Worm (Caenorhabditis elegans) whole organism, L4 larva: ENCODE results near the gene K08F9.1.

Experiments
- D1046.2 ChIP-seq: fragments of 200-800 bp; sonication (Bioruptor generic); IDR thresholded peaks from 2 replicates; pipeline ENCODE4 v1.3.6; 2022; ENCODE audit warnings: missing genetic modification characterization, missing compliant biosample characterization
- F37D6.2 ChIP-seq: sonication (generic microtip); optimal IDR thresholded peaks from 2 replicates; lab custom pipeline; 2016; ENCODE audit warnings: mild to moderate bottlenecking, missing genetic modification characterization, missing compliant biosample characterization
- F49E8.2 ChIP-seq: sonication (generic microtip); optimal IDR thresholded peaks from 2 replicates; lab custom pipeline; 2016; ENCODE audit warnings: missing compliant biosample characterization, mild to moderate bottlenecking, missing genetic modification characterization, borderline replicate concordance
- T20F7.1 ChIP-seq: fragments of 200-800 bp; sonication (Bioruptor generic); optimal IDR thresholded peaks from 2 replicates; lab custom pipeline; 2018; ENCODE audit warnings: mild to moderate bottlenecking, missing genetic modification characterization, missing compliant biosample characterization
- Y5F2A.4 ChIP-seq: fragments of 200-800 bp; sonication (Bioruptor generic); optimal IDR thresholded peaks from 2 replicates; lab custom pipeline; 2018; ENCODE audit warnings: mild to moderate bottlenecking, missing genetic modification characterization, missing compliant biosample characterization
- ZK337.2 ChIP-seq: fragments of 200-800 bp; sonication (Bioruptor generic); IDR thresholded peaks from 2 replicates; pipeline ENCODE4 v1.3.6; 2022; ENCODE audit warnings: missing genetic modification reagents, missing genetic modification characterization, missing compliant biosample characterization
- ZK546.5 ChIP-seq, 2 experiments: sonication (generic microtip); optimal IDR thresholded peaks; 2 replicates each; lab custom pipeline; 2017; ENCODE audit warnings: missing biosample characterization in 2 of 2, missing genetic modification characterization in 2 of 2
- aha-1 ChIP-seq: fragments of 150-350 bp; peaks from one replicate; lab custom pipeline; 2014; ENCODE audit warnings: missing biosample characterization, missing genetic modification characterization
- arid-1 ChIP-seq: fragments of 200-800 bp; sonication (Bioruptor generic); conservative IDR thresholded peaks from 2 replicates; pipeline ENCODE4 v1.3.6; 2022; ENCODE audit warnings: missing genetic modification reagents, missing genetic modification characterization, missing compliant biosample characterization
- ceh-28 ChIP-seq: fragments of 150-350 bp; optimal IDR thresholded peaks from 2 replicates; lab custom pipeline; 2014; ENCODE audit warnings: missing biosample characterization, missing genetic modification reagents, missing genetic modification characterization
- ceh-32 ChIP-seq: sonication (generic microtip); optimal IDR thresholded peaks from 2 replicates; lab custom pipeline; 2016; ENCODE audit warnings: mild to moderate bottlenecking, missing genetic modification characterization, missing compliant biosample characterization; ENCODE audit not compliant: poor library complexity
- ceh-44 ChIP-seq: fragments of 200-800 bp; sonication (Bioruptor generic); IDR thresholded peaks from 2 replicates; pipeline ENCODE4 v1.3.6; 2022; ENCODE audit warnings: missing genetic modification reagents, missing genetic modification characterization, missing compliant biosample characterization
- cey-2 ChIP-seq: sonication (generic microtip); optimal IDR thresholded peaks from 3 replicates; lab custom pipeline; 2017; ENCODE audit warnings: missing genetic modification characterization, mild to moderate bottlenecking, missing compliant biosample characterization, antibody characterized with exemption, borderline replicate concordance; ENCODE audit not compliant: insufficient read depth
- dmd-6 ChIP-seq: fragments of 200-800 bp; sonication (Bioruptor generic); IDR thresholded peaks from 2 replicates; pipeline ENCODE4 v1.3.6; 2022; ENCODE audit warnings: missing genetic modification reagents, missing genetic modification characterization, missing compliant biosample characterization
- dmd-9 ChIP-seq: fragments of 200-800 bp; sonication (Bioruptor generic); IDR thresholded peaks from 2 replicates; pipeline ENCODE4 v1.3.6; 2022; ENCODE audit warnings: missing genetic modification reagents, missing genetic modification characterization, missing compliant biosample characterization
- egl-27 ChIP-seq: sonication (generic microtip); optimal IDR thresholded peaks from 3 replicates; lab custom pipeline; 2017; ENCODE audit warnings: missing biosample characterization, missing genetic modification reagents, missing genetic modification characterization
- fkh-10 ChIP-seq: fragments of 150-350 bp; optimal IDR thresholded peaks from 2 replicates; lab custom pipeline; 2014; ENCODE audit warnings: missing biosample characterization, missing genetic modification reagents, missing genetic modification characterization
- gei-8 ChIP-seq: fragments of 200-800 bp; sonication (Bioruptor generic); optimal IDR thresholded peaks from 2 replicates; lab custom pipeline; 2018; ENCODE audit warnings: mild to moderate bottlenecking, missing genetic modification characterization, missing compliant biosample characterization
- hif-1 ChIP-seq, 2 experiments: sonication (generic microtip); optimal IDR thresholded peaks; 2 replicates each; lab custom pipeline; 2016 to 2017; ENCODE audit warnings: missing compliant biosample characterization in 2 of 2, missing genetic modification characterization in 2 of 2, missing genetic modification reagents in 2 of 2, missing genotype in 2 of 2, mild to moderate bottlenecking in 1 of 2
- hlh-11 ChIP-seq: fragments of 200-800 bp; sonication (Bioruptor generic); optimal IDR thresholded peaks from 2 replicates; lab custom pipeline; 2018; ENCODE audit warnings: mild to moderate bottlenecking, missing genetic modification characterization, missing compliant biosample characterization
- lin-1 ChIP-seq: fragments of 200-800 bp; sonication (Bioruptor generic); IDR thresholded peaks from 2 replicates; pipeline ENCODE4 v1.3.6; 2022; ENCODE audit warnings: missing genetic modification reagents, missing genetic modification characterization, missing compliant biosample characterization
- lin-13 ChIP-seq: fragments of 150-350 bp; optimal IDR thresholded peaks from 2 replicates; lab custom pipeline; 2014; ENCODE audit warnings: missing biosample characterization, missing genetic modification reagents, missing genetic modification characterization
- lin-15B ChIP-seq: fragments of 150-350 bp; sonication (generic microtip); optimal IDR thresholded peaks from 3 replicates; lab custom pipeline; 2014; ENCODE audit warnings: missing biosample characterization, missing genetic modification characterization
- lin-38 ChIP-seq: fragments of 200-800 bp; sonication (Bioruptor generic); IDR thresholded peaks from 2 replicates; pipeline ENCODE4 v1.3.6; 2022; ENCODE audit warnings: missing genetic modification reagents, missing genetic modification characterization, missing compliant biosample characterization
- lin-39 ChIP-seq: fragments of 150-350 bp; optimal IDR thresholded peaks from 2 replicates; lab custom pipeline; 2014; ENCODE audit warnings: missing biosample characterization, missing genetic modification reagents, missing genetic modification characterization
- lir-3 ChIP-seq: sonication (generic microtip); optimal IDR thresholded peaks from 2 replicates; lab custom pipeline; 2016; ENCODE audit warnings: mild to moderate bottlenecking, missing genetic modification characterization, missing compliant biosample characterization
- lsy-2 ChIP-seq, 2 experiments: fragments of 150-350 bp in 1 of 2; sonication (generic microtip) in 1 of 2; optimal IDR thresholded peaks; 2 replicates each; lab custom pipeline; 2014 to 2017; ENCODE audit warnings: missing biosample characterization in 2 of 2, missing genetic modification characterization in 2 of 2
- mdl-1 ChIP-seq, 2 experiments: fragments of 150-350 bp in 1 of 2; sonication (generic microtip) in 1 of 2; optimal IDR thresholded peaks; 2 replicates each; lab custom pipeline; 2014 to 2017; ENCODE audit warnings: missing biosample characterization in 2 of 2, missing genetic modification characterization in 2 of 2
- mep-1 ChIP-seq: fragments of 150-350 bp; sonication (generic microtip); optimal IDR thresholded peaks from 3 replicates; lab custom pipeline; 2014; ENCODE audit warnings: missing biosample characterization, missing genetic modification characterization
- mxl-2 ChIP-seq: fragments of 200-800 bp; sonication (Bioruptor generic); conservative IDR thresholded peaks from 2 replicates; pipeline ENCODE4 v1.3.6; 2022; ENCODE audit warnings: missing genetic modification reagents, missing genetic modification characterization, missing compliant biosample characterization
- mxl-3 ChIP-seq: fragments of 200-800 bp; sonication (Bioruptor generic); optimal IDR thresholded peaks from 2 replicates; lab custom pipeline; 2018; ENCODE audit warnings: mild to moderate bottlenecking, missing genetic modification characterization, missing compliant biosample characterization
- nhr-25 ChIP-seq: sonication (generic microtip); optimal IDR thresholded peaks from 2 replicates; lab custom pipeline; 2017; ENCODE audit warnings: missing genetic modification characterization, mild to moderate bottlenecking, missing compliant biosample characterization, antibody characterized with exemption, moderate library complexity, borderline replicate concordance; ENCODE audit not compliant: insufficient read depth
- set-16 ChIP-seq: fragments of 200-800 bp; sonication (Bioruptor generic); IDR thresholded peaks from 2 replicates; pipeline ENCODE4 v1.3.6; 2022; ENCODE audit warnings: missing genetic modification reagents, missing genetic modification characterization, missing compliant biosample characterization
- snpc-1.2 ChIP-seq: fragments of 200-800 bp; sonication (Bioruptor generic); IDR thresholded peaks from 2 replicates; pipeline ENCODE4 v1.3.6; 2022; ENCODE audit warnings: missing genetic modification reagents, missing genetic modification characterization, missing compliant biosample characterization
- tag-97 ChIP-seq: fragments of 200-800 bp; sonication (Bioruptor generic); IDR thresholded peaks from 2 replicates; pipeline ENCODE4 v1.3.6; 2022; ENCODE audit warnings: missing genetic modification characterization, missing compliant biosample characterization
- unc-39 ChIP-seq: sonication (generic microtip); optimal IDR thresholded peaks from 2 replicates; lab custom pipeline; 2017; ENCODE audit warnings: missing biosample characterization, missing genetic modification characterization
- unc-62 ChIP-seq, 3 experiments: fragments of 150-350 bp in 1 of 3; sonication (generic microtip); optimal IDR thresholded peaks in 2 of 3; peaks in 1 of 3; 1 replicate in 1 of 3; 2 replicates in 2 of 3; lab custom pipeline; 2014 to 2017; ENCODE audit warnings: missing biosample characterization in 3 of 3, missing genetic modification characterization in 3 of 3, missing genetic modification reagents in 3 of 3, missing genotype in 1 of 3
- zfp-2 ChIP-seq: sonication (generic microtip); optimal IDR thresholded peaks from 2 replicates; lab custom pipeline; 2016; ENCODE audit warnings: mild to moderate bottlenecking, missing genetic modification characterization, missing compliant biosample characterization
- zfp-3 ChIP-seq: fragments of 200-800 bp; sonication (Bioruptor generic); conservative IDR thresholded peaks from 2 replicates; pipeline ENCODE4 v1.3.6; 2022; ENCODE audit warnings: missing genetic modification reagents, missing genetic modification characterization, missing compliant biosample characterization
- zip-11 ChIP-seq: fragments of 200-800 bp; sonication (Bioruptor generic); IDR thresholded peaks from 2 replicates; pipeline ENCODE4 v1.3.6; 2022; ENCODE audit warnings: missing genetic modification characterization, missing compliant biosample characterization
- ztf-7 ChIP-seq: fragments of 150-350 bp; optimal IDR thresholded peaks from 2 replicates; lab custom pipeline; 2014; ENCODE audit warnings: missing biosample characterization, missing genetic modification characterization

The K08F9.1 gene

DNA sequence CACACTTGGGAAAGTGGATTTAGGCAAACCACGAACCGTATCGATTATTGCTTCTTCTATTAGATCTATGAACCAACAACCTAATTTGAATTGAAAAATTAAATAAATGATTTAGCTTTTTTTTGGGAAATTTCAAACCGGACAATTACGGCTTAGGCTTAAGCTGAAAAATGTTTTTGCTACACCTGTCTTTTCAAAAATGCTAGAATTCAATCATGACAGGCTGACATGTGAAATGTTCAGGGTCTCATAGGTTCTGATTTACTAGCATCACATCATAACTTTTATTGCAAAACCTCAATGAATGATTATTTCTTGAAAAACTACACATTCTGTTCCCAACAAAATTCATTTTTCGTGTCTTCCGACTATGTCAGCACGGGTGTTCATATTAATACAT lies 10.1 kb upstream of the K08F9.1 start, which contains the start of gene srh-55:
Gene srh-55 (plus strand): TSS at position 301 of the 400 bp plus-strand sequence.
- TF ChIP-seq lin-39 (tag; lab: Kevin White, UChicago), result no peak
- no peak for TF ChIP-seq ZK546.5 (tag; optimal IDR thresholded peaks at IDR 0.05; lab: Kevin White, UChicago)
- TF ChIP-seq cey-2, result no peak
- TF ChIP-seq ceh-44 (GFP tag; lab: Robert Waterston, UW), result no peak
- no peak for TF ChIP-seq hif-1 (tag; optimal IDR thresholded peaks at IDR 0.05; lab: Kevin White, UChicago)
- TF ChIP-seq F49E8.2, result no peak
- TF ChIP-seq unc-62 (GFP tag; optimal IDR thresholded peaks at IDR 0.05 in 1 of 2; lab: Kevin White, UChicago), result peak in 1 of 2 experiments; percentile 77
- no peak for TF ChIP-seq unc-62 (tag; optimal IDR thresholded peaks at IDR 0.05; lab: Kevin White, UChicago)

DNA sequence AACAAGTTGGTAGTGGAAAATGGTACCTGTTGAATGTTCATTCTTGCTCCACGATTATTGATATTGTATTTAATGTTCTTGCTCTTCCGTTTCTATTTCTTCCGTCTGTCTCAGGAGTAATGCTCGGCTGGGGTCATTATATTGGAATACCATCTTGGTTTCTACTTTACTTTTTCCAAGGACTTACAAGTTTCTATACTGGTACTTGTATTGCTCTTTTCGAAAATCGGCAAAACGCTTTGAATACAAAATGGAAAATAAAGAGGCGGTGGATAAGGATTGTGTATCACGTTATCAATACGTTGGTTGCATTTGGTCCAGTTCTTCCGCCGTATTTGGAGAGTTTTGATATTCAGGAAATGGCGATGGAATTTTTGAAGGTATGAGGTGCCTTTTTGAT lies 8.8 kb upstream of the K08F9.1 start:
- TF ChIP-seq hlh-11 (tag; lab: Kevin White, UChicago) (no peak), F37D6.2 (no peak), ceh-32 (tag; lab: Kevin White, UChicago) (no peak), dmd-6 (GFP tag; lab: Robert Waterston, UW) (no peak), T20F7.1 (GFP tag; lab: Kevin White, UChicago) (no peak), unc-62 (GFP tag; optimal IDR thresholded peaks at IDR 0.05 in 1 of 2; lab: Kevin White, UChicago) (peak in 1 of 2 experiments; percentile 56), unc-62 (tag; optimal IDR thresholded peaks at IDR 0.05; lab: Kevin White, UChicago) (no peak), lir-3 (tag; lab: Kevin White, UChicago) (no peak), unc-39 (tag; lab: Kevin White, UChicago) (no peak), zfp-3 (GFP tag; lab: Robert Waterston, UW) (no peak), arid-1 (GFP tag; lab: Robert Waterston, UW) (no peak), gei-8 (GFP tag; lab: Kevin White, UChicago) (no peak), mdl-1 (tag; optimal IDR thresholded peaks at IDR 0.05; lab: Kevin White, UChicago) (no peak), ceh-28 (tag; lab: Kevin White, UChicago) (no peak), tag-97 (GFP tag; lab: Robert Waterston, UW) (no peak), lin-38 (GFP tag; lab: Robert Waterston, UW) (no peak), aha-1 (tag; lab: Kevin White, UChicago) (peak; percentile 49), mxl-3 (GFP tag; lab: Kevin White, UChicago) (no peak)

DNA sequence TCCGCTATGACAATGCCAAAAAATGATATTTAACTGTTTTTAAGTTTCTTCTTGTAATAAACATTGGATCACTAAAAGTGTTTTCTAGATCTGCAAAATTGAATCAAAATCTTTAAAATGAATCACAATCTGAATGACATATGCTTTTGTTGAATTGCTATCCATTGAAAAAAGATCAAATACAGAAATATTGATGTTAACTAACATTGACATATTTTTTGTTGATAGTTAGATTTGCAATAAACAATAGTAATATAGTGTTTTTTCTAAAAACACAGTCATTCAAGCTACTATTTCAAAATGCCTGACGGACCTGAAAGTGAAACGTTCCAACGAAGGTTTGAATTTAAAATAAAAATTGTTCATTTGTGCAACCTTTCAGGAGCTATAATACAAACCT lies 7.5 kb upstream of the K08F9.1 start, which contains the start of gene T09F5.2:
Gene T09F5.2 (plus strand): TSS at position 301 of the 400 bp plus-strand sequence.
- TF ChIP-seq Y5F2A.4 (GFP tag; lab: Kevin White, UChicago), result no peak
- TF ChIP-seq ztf-7 (tag; lab: Kevin White, UChicago), result no peak
- no peak for TF ChIP-seq arid-1 (GFP tag; lab: Robert Waterston, UW)
- no peak for TF ChIP-seq mxl-3 (GFP tag; lab: Kevin White, UChicago)
- TF ChIP-seq dmd-9 (GFP tag; lab: Robert Waterston, UW), result no peak
- TF ChIP-seq D1046.2 (GFP tag; lab: Robert Waterston, UW), result no peak
- no peak for TF ChIP-seq lsy-2 (tag; optimal IDR thresholded peaks at IDR 0.05; lab: Kevin White, UChicago)
- no peak for TF ChIP-seq set-16 (GFP tag; lab: Robert Waterston, UW)
- no peak for TF ChIP-seq ZK337.2
- no peak for TF ChIP-seq lin-15B (tag; lab: Kevin White, UChicago)
- TF ChIP-seq lin-13 (GFP tag; lab: Kevin White, UChicago), result no peak
- no peak for TF ChIP-seq lin-1 (GFP tag; lab: Robert Waterston, UW)
- TF ChIP-seq, all 104 proteins: peak for 0

DNA sequence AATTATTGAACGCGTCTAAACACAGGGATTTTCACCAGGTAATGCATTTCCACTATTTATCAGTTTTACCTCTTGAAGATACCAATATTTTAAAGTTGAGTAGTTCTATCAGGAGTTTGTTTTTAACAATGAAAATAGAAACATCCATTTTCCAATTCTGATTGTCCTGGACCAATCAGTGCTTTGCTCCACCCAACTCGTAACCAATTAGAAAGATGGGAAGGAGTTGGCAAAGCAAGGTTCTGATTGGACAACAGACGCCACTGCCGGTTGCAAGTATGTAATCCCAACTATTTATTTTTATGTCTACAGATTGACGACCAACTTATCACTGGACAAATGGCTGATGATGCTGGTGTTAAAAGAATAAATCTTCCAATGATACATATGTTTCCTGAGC lies 7.0 kb upstream of the K08F9.1 start:
- TF ChIP-seq dmd-6 (GFP tag; lab: Robert Waterston, UW) (no peak), mep-1 (no peak), zfp-2 (tag; lab: Kevin White, UChicago) (no peak), egl-27 (tag; lab: Kevin White, UChicago) (no peak), zip-11 (GFP tag; lab: Robert Waterston, UW) (no peak), snpc-1.2 (GFP tag; lab: Robert Waterston, UW) (no peak), lin-15B (tag; lab: Kevin White, UChicago) (no peak), nhr-25 (tag; lab: Kevin White, UChicago) (no peak), T20F7.1 (GFP tag; lab: Kevin White, UChicago) (no peak), hif-1 (tag; optimal IDR thresholded peaks at IDR 0.05; lab: Kevin White, UChicago) (no peak), mxl-2 (GFP tag; lab: Robert Waterston, UW) (no peak), fkh-10 (GFP tag; lab: Kevin White, UChicago) (no peak)
